Fruit fly (Drosophila melanogaster): ENCODE results near the gene dock.

DNA sequence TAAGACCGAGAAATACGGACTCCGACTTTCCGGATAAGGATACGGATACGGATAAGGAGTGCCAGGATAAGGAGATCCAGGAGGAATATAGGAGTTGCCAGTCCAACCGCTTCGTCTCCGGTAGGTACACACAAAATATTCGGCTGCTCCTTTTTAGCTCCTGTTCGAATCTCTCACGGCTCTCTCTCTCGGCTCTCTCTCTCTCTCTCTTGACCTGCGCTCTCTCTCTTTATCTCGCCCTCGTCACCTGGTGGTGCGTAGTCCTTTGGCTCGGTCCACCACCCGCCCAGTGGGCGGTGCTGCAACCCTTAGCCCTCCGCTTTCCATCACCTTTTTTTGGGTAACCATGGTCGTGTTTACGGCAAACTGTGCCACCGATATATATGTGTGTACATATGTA, 619 bp downstream of the dock start:
- TF ChIP-seq CG32121 (GFP tag; IDR thresholded peaks at IDR 0.05): no peak
- TF ChIP-seq Pif1A (GFP tag; optimal IDR thresholded peaks at IDR 0.05): no peak
- no peak for TF ChIP-seq CG10348 (GFP tag; IDR thresholded peaks at IDR 0.05)
- TF ChIP-seq D1 (tag; optimal IDR thresholded peaks at IDR 0.05): no peak
- no peak for TF ChIP-seq CG4496 (GFP tag; IDR thresholded peaks at IDR 0.05)
- no peak for TF ChIP-seq EcR (GFP tag; optimal IDR thresholded peaks at IDR 0.05)
- TF ChIP-seq CG34367 (tag; optimal IDR thresholded peaks at IDR 0.05): no peak

Measured in whole organism, pupa.